Worm (Caenorhabditis elegans): Measurements from ENCODE around the gene far-2.

DNA sequence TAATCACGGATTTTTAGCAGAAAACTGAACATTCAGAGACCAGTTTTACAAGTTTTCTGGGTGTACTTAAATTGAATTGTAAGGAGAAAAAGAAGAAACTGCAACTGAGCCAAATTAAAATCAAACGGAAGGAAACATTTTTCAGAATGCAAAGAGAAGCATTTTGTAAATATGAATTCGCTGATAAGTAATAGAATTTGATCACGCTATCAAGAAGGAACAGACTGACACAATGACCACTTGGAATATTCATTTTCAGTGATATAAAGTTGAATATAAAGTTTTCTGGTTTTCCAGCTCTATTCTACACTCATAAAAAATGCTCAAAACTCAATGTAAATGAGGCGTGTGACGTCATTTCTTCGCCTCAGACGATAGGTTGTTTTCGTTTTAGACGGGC lies 47.5 kb upstream of the far-2 start:
- TF ChIP-seq pha-4 (tag; optimal IDR thresholded peaks at IDR 0.05) (no peak), fkh-10 (GFP tag; optimal IDR thresholded peaks at IDR 0.05) (no peak), dve-1 (tag; optimal IDR thresholded peaks at IDR 0.05) (no peak), pax-1 (tag; optimal IDR thresholded peaks at IDR 0.05) (no peak), nfya-1 (tag; optimal IDR thresholded peaks at IDR 0.05) (no peak), C08G9.2 (tag; optimal IDR thresholded peaks at IDR 0.05) (no peak), elt-2 (tag; optimal IDR thresholded peaks at IDR 0.05) (no peak), lin-11 (tag; optimal IDR thresholded peaks at IDR 0.05) (no peak), ceh-2 (tag; optimal IDR thresholded peaks at IDR 0.05) (no peak), unc-55 (GFP tag; optimal IDR thresholded peaks at IDR 0.05) (no peak)

Measured in whole organism, late embryonic.